Fruit fly (Drosophila melanogaster) whole organism, embryonic: ENCODE results near the gene CG14006.

ENCODE experiments used
- Abd-B ChIP-seq: fragments of 200-800 bp; sonication (Bioruptor generic); optimal IDR thresholded peaks from 2 replicates; lab custom pipeline; 2018; ENCODE audit warnings: missing biosample characterization, mild to moderate bottlenecking, missing genetic modification characterization, moderate library complexity
- CG10431 ChIP-seq: fragments of 200-800 bp; sonication (Bioruptor generic); optimal IDR thresholded peaks from 3 replicates; lab custom pipeline; 2018; ENCODE audit warnings: missing biosample characterization, mild to moderate bottlenecking, missing genetic modification characterization
- CG11695 ChIP-seq: fragments of 200-800 bp; sonication (Bioruptor generic); IDR thresholded peaks from 3 replicates; pipeline ENCODE4 v1.3.6; 2022; ENCODE audit warnings: missing biosample characterization, missing genetic modification characterization
- CG12071 ChIP-seq: fragments of 200-800 bp; sonication (Bioruptor generic); optimal IDR thresholded peaks from 3 replicates; lab custom pipeline; 2018; ENCODE audit warnings: missing biosample characterization, mild to moderate bottlenecking, missing genetic modification characterization
- CG12942 ChIP-seq: fragments of 200-800 bp; sonication (Bioruptor generic); optimal IDR thresholded peaks from 3 replicates; lab custom pipeline; 2016; ENCODE audit warnings: missing biosample characterization, missing genetic modification characterization
- CG14667 ChIP-seq: fragments of 200-800 bp; sonication (Bioruptor generic); IDR thresholded peaks from 2 replicates; pipeline ENCODE4 v1.3.6; 2022; ENCODE audit warnings: missing biosample characterization, missing genetic modification characterization
- CG15601 ChIP-seq: fragments of 200-800 bp; sonication (Bioruptor generic); optimal IDR thresholded peaks from 3 replicates; lab custom pipeline; 2019; ENCODE audit warnings: missing biosample characterization, mild to moderate bottlenecking, missing genetic modification characterization, moderate library complexity
- CG17359 ChIP-seq: fragments of 200-800 bp; sonication (Bioruptor generic); optimal IDR thresholded peaks from 3 replicates; lab custom pipeline; 2018; ENCODE audit warnings: missing biosample characterization, mild to moderate bottlenecking, missing genetic modification characterization, moderate library complexity
- CG4360 ChIP-seq: fragments of 200-800 bp; sonication (Bioruptor generic); IDR thresholded peaks from 2 replicates; pipeline ENCODE4 v1.3.6; 2022; ENCODE audit warnings: missing biosample characterization, missing genetic modification characterization
- CG4854 ChIP-seq: fragments of 200-800 bp; sonication (Bioruptor generic); optimal IDR thresholded peaks from 2 replicates; lab custom pipeline; 2016; ENCODE audit warnings: missing biosample characterization, missing genetic modification characterization, inconsistent platforms
- CG7271 ChIP-seq: fragments of 200-800 bp; sonication (Bioruptor generic); optimal IDR thresholded peaks from 2 replicates; lab custom pipeline; 2018; ENCODE audit warnings: missing biosample characterization, mild to moderate bottlenecking, missing genetic modification characterization, moderate library complexity
- CG7357 ChIP-seq: fragments of 200-800 bp; sonication (Bioruptor generic); IDR thresholded peaks from 3 replicates; pipeline ENCODE4 v1.3.6; 2022; ENCODE audit warnings: missing biosample characterization, missing genetic modification characterization
- CoRest ChIP-seq: fragments of 200-800 bp; sonication (Bioruptor generic); optimal IDR thresholded peaks from 3 replicates; lab custom pipeline; 2018; ENCODE audit warnings: missing biosample characterization, mild to moderate bottlenecking, missing genetic modification characterization, moderate library complexity
- D ChIP-seq, 2 experiments: fragments of 200-800 bp in 1 of 2; fragments of >200 bp in 1 of 2; sonication (Bioruptor generic) in 1 of 2; optimal IDR thresholded peaks; 2 replicates in 1 of 2; 3 replicates in 1 of 2; lab custom pipeline; 2017; ENCODE audit warnings: mild to moderate bottlenecking in 1 of 2, missing biosample characterization in 1 of 2, missing genetic modification characterization in 1 of 2, missing genetic modification reagents in 1 of 2
- Dad ChIP-seq: fragments of 200-800 bp; sonication (Bioruptor generic); optimal IDR thresholded peaks from 3 replicates; lab custom pipeline; 2016; ENCODE audit warnings: missing biosample characterization, missing genetic modification characterization
- Hmx ChIP-seq: fragments of 200-800 bp; sonication (Bioruptor generic); optimal IDR thresholded peaks from 2 replicates; lab custom pipeline; 2016; ENCODE audit warnings: missing biosample characterization, missing genetic modification characterization
- Lim3 ChIP-seq: fragments of 200-800 bp; sonication (Bioruptor generic); IDR thresholded peaks from 2 replicates; pipeline ENCODE4 v1.3.6; 2022; ENCODE audit warnings: missing biosample characterization, missing genetic modification characterization
- Nf-YA ChIP-seq: fragments of 200-800 bp; sonication (Bioruptor generic); IDR thresholded peaks from 2 replicates; pipeline ENCODE4 v1.3.6; 2022; ENCODE audit warnings: missing biosample characterization, missing genetic modification characterization
- Usf ChIP-seq: fragments of 200-800 bp; sonication (Bioruptor generic); optimal IDR thresholded peaks from 2 replicates; lab custom pipeline; 2017; ENCODE audit warnings: missing genotype, missing biosample characterization, missing genetic modification characterization
- Vsx1 ChIP-seq: fragments of 200-800 bp; sonication (Bioruptor generic); optimal IDR thresholded peaks from 2 replicates; lab custom pipeline; 2017; ENCODE audit warnings: missing biosample characterization, mild to moderate bottlenecking, missing genetic modification characterization, missing genetic modification reagents
- az2 ChIP-seq: fragments of 200-800 bp; sonication (Bioruptor generic); optimal IDR thresholded peaks from 3 replicates; lab custom pipeline; 2016; ENCODE audit warnings: missing biosample characterization, missing genetic modification characterization
- cato ChIP-seq: fragments of 200-800 bp; sonication (Bioruptor generic); optimal IDR thresholded peaks from 2 replicates; lab custom pipeline; 2016; ENCODE audit warnings: missing biosample characterization, missing genetic modification characterization, borderline replicate concordance
- danr ChIP-seq: fragments of 200-800 bp; sonication (Bioruptor generic); IDR thresholded peaks from 2 replicates; pipeline ENCODE4 v1.3.6; 2022; ENCODE audit warnings: missing biosample characterization, missing genetic modification characterization
- disco-r ChIP-seq: fragments of 200-800 bp; sonication (Bioruptor generic); optimal IDR thresholded peaks from 2 replicates; lab custom pipeline; 2016; ENCODE audit warnings: missing biosample characterization, missing genetic modification characterization
- dysf ChIP-seq: fragments of 200-800 bp; sonication (Bioruptor generic); IDR thresholded peaks from 3 replicates; pipeline ENCODE4 v1.3.6; 2022; ENCODE audit warnings: missing biosample characterization, missing genetic modification characterization
- emc ChIP-seq: fragments of 200-800 bp; sonication (Bioruptor generic); optimal IDR thresholded peaks from 2 replicates; lab custom pipeline; 2016; ENCODE audit warnings: missing biosample characterization, missing genetic modification characterization
- eve ChIP-seq, 2 experiments: fragments of >200 bp; optimal IDR thresholded peaks; 2 replicates each; lab custom pipeline; 2017; ENCODE audit warnings: missing biosample characterization in 2 of 2, missing genetic modification characterization in 2 of 2
- ftz-f1 ChIP-seq: fragments of 200-800 bp; sonication (Bioruptor generic); optimal IDR thresholded peaks from 2 replicates; lab custom pipeline; 2016; ENCODE audit warnings: missing biosample characterization, missing genetic modification characterization
- gfzf ChIP-seq: fragments of 200-800 bp; sonication (Bioruptor generic); optimal IDR thresholded peaks from 2 replicates; lab custom pipeline; 2016; ENCODE audit warnings: missing biosample characterization, mild to moderate bottlenecking, missing genetic modification characterization, moderate library complexity
- gsb ChIP-seq: fragments of 200-800 bp; sonication (Bioruptor generic); IDR thresholded peaks from 2 replicates; pipeline ENCODE4 v1.3.6; 2022; ENCODE audit warnings: missing biosample characterization, missing genetic modification characterization
- hb ChIP-seq: fragments of 200-800 bp; sonication (Bioruptor generic); IDR thresholded peaks from 3 replicates; pipeline ENCODE4 v1.3.6; 2022; ENCODE audit warnings: missing biosample characterization, missing genetic modification characterization; ENCODE audit not compliant: partially characterized antibody
- insv ChIP-seq, 2 experiments: fragments of 200-800 bp; sonication (Bioruptor generic); optimal IDR thresholded peaks; 3 replicates each; lab custom pipeline; 2016 to 2018; ENCODE audit warnings: missing biosample characterization in 2 of 2, missing genetic modification characterization in 2 of 2
- inv ChIP-seq: fragments of 200-800 bp; sonication (Bioruptor generic); IDR thresholded peaks from 2 replicates; pipeline ENCODE4 v1.3.6; 2022; ENCODE audit warnings: missing biosample characterization, missing genetic modification characterization; ENCODE audit not compliant: partially characterized antibody
- jing ChIP-seq: fragments of 200-800 bp; sonication (Bioruptor generic); optimal IDR thresholded peaks from 2 replicates; lab custom pipeline; 2018; ENCODE audit warnings: missing biosample characterization, mild to moderate bottlenecking, missing genetic modification characterization
- kni ChIP-seq: fragments of 200-800 bp; sonication (Bioruptor generic); optimal IDR thresholded peaks from 3 replicates; lab custom pipeline; 2017; ENCODE audit warnings: mild to moderate bottlenecking, missing biosample characterization, missing genetic modification reagents, missing genetic modification characterization
- knrl ChIP-seq: fragments of 200-800 bp; sonication (Bioruptor generic); IDR thresholded peaks from 3 replicates; pipeline ENCODE4 v1.3.6; 2022; ENCODE audit warnings: missing biosample characterization, missing genetic modification characterization; ENCODE audit not compliant: partially characterized antibody
- phol ChIP-seq: fragments of 200-800 bp; sonication (Bioruptor generic); optimal IDR thresholded peaks from 3 replicates; lab custom pipeline; 2018; ENCODE audit warnings: missing biosample characterization, mild to moderate bottlenecking, missing genetic modification characterization, moderate library complexity
- pita ChIP-seq: fragments of 200-800 bp; sonication (Bioruptor generic); optimal IDR thresholded peaks from 2 replicates; lab custom pipeline; 2017; ENCODE audit warnings: missing biosample characterization, mild to moderate bottlenecking, missing genetic modification characterization
- prd ChIP-seq, 3 experiments: fragments of >200 bp in 2 of 3; fragments of 200-800 bp in 1 of 3; sonication (Bioruptor generic) in 1 of 3; optimal IDR thresholded peaks in 2 of 3; IDR thresholded peaks in 1 of 3; 2 replicates in 2 of 3; 3 replicates in 1 of 3; pipeline versions ENCODE4 v1.3.6 to Lab custom; 2017 to 2022; ENCODE audit warnings: missing biosample characterization in 1 of 3, missing genetic modification characterization in 1 of 3
- slou ChIP-seq: fragments of 200-800 bp; sonication (Bioruptor generic); optimal IDR thresholded peaks from 3 replicates; lab custom pipeline; 2016; ENCODE audit warnings: missing biosample characterization, missing genetic modification characterization
- slp2 ChIP-seq: fragments of 200-800 bp; sonication (Bioruptor generic); optimal IDR thresholded peaks from 2 replicates; lab custom pipeline; 2016; ENCODE audit warnings: missing biosample characterization, missing genetic modification characterization
- tin ChIP-seq: fragments of 200-800 bp; sonication (Bioruptor generic); optimal IDR thresholded peaks from 3 replicates; lab custom pipeline; 2016; ENCODE audit warnings: missing biosample characterization, missing genetic modification characterization
- toy ChIP-seq: fragments of 200-800 bp; sonication (Bioruptor generic); IDR thresholded peaks from 2 replicates; pipeline ENCODE4 v1.3.6; 2022; ENCODE audit warnings: missing biosample characterization, missing genetic modification characterization
- vnd ChIP-seq: fragments of 200-800 bp; sonication (Bioruptor generic); IDR thresholded peaks from 3 replicates; pipeline ENCODE4 v1.3.6; 2022; ENCODE audit warnings: missing biosample characterization, missing genetic modification characterization; ENCODE audit not compliant: partially characterized antibody
- vvl ChIP-seq: fragments of 200-800 bp; sonication (Bioruptor generic); IDR thresholded peaks from 2 replicates; pipeline ENCODE4 v1.3.6; 2022; ENCODE audit warnings: missing biosample characterization, missing genetic modification characterization
- zf30C ChIP-seq: fragments of 200-800 bp; sonication (Bioruptor generic); optimal IDR thresholded peaks from 3 replicates; lab custom pipeline; 2018; ENCODE audit warnings: missing biosample characterization, mild to moderate bottlenecking, missing genetic modification characterization
- zfh1 ChIP-seq: fragments of 200-800 bp; sonication (Bioruptor generic); IDR thresholded peaks from 3 replicates; pipeline ENCODE4 v1.3.6; 2022; ENCODE audit warnings: missing biosample characterization, missing genetic modification characterization

The CG14006 gene

DNA sequence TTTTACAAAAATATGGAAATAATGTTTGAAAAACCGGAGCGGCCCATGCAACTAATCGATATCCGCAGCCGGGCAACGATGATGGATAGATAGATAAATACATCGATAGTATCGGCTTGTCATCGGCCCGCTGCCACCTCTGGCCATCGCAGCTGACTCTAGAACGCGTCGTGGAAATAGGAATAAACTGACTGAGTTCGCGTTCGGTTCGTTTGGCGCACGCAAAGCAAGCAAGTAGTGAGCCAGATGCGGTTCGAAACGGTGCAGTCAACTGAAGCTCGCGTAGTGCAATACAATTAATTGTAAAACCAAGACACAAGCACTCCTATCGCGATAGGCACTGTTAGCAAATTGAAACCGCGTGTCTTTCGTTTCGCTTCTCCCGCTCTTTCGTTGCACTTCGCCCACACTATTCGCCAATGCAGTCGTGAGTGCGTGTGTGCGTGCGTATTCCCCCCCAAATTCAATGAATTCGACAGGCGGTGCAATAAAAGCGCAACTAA lies 4.0 kb downstream of the CG14006 start, which contains the start of gene CG11030 (continued):
- TF ChIP-seq CG14667 (GFP tag; lab: Robert Waterston, UW) = no peak
- no peak for TF ChIP-seq cato (GFP tag; lab: Kevin White, UChicago)
- TF ChIP-seq Nf-YA (GFP tag; lab: Robert Waterston, UW) = no peak
- peak; percentile 9 for TF ChIP-seq phol
- TF ChIP-seq vnd (GFP tag; lab: Robert Waterston, UW) = peak; percentile 99

DNA sequence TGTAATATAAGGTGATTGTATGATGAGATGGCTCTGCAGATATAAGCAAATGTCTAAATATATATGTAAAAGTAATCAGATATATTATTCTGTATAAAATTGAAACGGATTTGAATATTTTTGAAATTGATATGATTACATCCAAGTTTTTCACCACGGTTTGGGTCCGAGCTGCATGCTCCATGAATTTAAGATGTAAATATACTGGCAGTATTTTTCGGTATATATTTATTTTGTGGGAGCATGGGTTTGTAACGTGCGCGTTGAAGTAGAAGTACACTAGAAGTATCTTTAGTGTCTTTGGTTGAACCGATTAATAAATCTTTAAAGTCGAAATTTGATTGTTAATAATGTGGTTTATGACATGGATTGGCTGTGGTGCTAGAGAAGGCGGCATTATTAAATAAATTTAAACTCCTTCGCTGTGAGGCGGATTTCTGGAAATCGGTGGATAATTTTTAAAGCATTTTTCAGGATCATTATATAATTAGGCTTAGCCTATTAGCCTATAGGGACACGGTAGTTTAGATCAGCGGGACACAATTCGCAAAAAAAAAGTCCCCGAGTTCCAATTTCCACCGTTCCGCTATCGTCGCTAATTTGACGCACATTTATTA lies 4.6 kb downstream of the CG14006 start:
- TF ChIP-seq emc (no peak), CG7357 (GFP tag; lab: Robert Waterston, UW) (no peak), CG15601 (tag; lab: Kevin White, UChicago) (peak; percentile 1), CG10431 (GFP tag; lab: Kevin White, UChicago) (no peak), ftz-f1 (GFP tag; lab: Kevin White, UChicago) (no peak), CG11695 (0 out of 3 replicates have a peak, but pooled peaks have one; percentile 15), CG17359 (tag; lab: Kevin White, UChicago) (no peak), Usf (no peak), CG7271 (tag; lab: Kevin White, UChicago) (no peak), danr (GFP tag; lab: Robert Waterston, UW) (no peak), hb (no peak), insv (GFP tag; optimal IDR thresholded peaks at IDR 0.05; lab: Kevin White, UChicago) (no peak), CG4854 (GFP tag; lab: Kevin White, UChicago) (no peak), D (optimal IDR thresholded peaks at IDR 0.05; lab: Kevin White, UChicago) (no peak), D (GFP tag; optimal IDR thresholded peaks at IDR 0.05; lab: Kevin White, UChicago) (no peak), Abd-B (GFP tag; lab: Kevin White, UChicago) (peak; percentile 59), CG12942 (GFP tag; lab: Kevin White, UChicago) (no peak), inv (GFP tag; lab: Robert Waterston, UW) (no peak), gsb (GFP tag; lab: Robert Waterston, UW) (no peak), disco-r (no peak), CG4360 (GFP tag; lab: Robert Waterston, UW) (no peak), gfzf (GFP tag; lab: Kevin White, UChicago) (peak; percentile 61), az2 (no peak), Lim3 (GFP tag; lab: Robert Waterston, UW) (no peak), pita (GFP tag; lab: Kevin White, UChicago) (peak; percentile 84), toy (GFP tag; lab: Robert Waterston, UW) (no peak), slp2 (no peak), dysf (GFP tag; lab: Robert Waterston, UW) (no peak), zfh1 (GFP tag; lab: Robert Waterston, UW) (no peak), Vsx1 (peak; percentile 10), CoRest (tag; lab: Kevin White, UChicago) (peak; percentile 9), vvl (GFP tag; lab: Robert Waterston, UW) (peak; percentile 19; the same call in 1 of the 2 replicates), slou (GFP tag; lab: Kevin White, UChicago) (no peak), jing (GFP tag; lab: Kevin White, UChicago) (no peak), kni (GFP tag; lab: Kevin White, UChicago) (no peak), eve (GFP tag; optimal IDR thresholded peaks at IDR 0.05; lab: Kevin White, UChicago) (no peak), Hmx (GFP tag; lab: Kevin White, UChicago) (no peak), CG12071 (GFP tag; lab: Kevin White, UChicago) (no peak), knrl (GFP tag; lab: Robert Waterston, UW) (no peak; the same call in 2 of the 3 replicates), prd (optimal IDR thresholded peaks at IDR 0.05; lab: Kevin White, UChicago) (no peak), prd (GFP tag; IDR thresholded peaks at IDR 0.05; lab: Robert Waterston, UW) (peak; percentile 9; the same call in 1 of the 3 replicates), zf30C (GFP tag; lab: Kevin White, UChicago) (peak; percentile 41), Dad (GFP tag; lab: Kevin White, UChicago) (no peak), tin (GFP tag; lab: Kevin White, UChicago) (no peak)
